Worm (Caenorhabditis elegans) whole organism, L4 larva: ENCODE measurements around the gene R07B1.13.

Experiments
- F10B5.3 ChIP-seq: sonication (generic microtip); optimal IDR thresholded peaks from 2 replicates; lab custom pipeline; 2016; ENCODE audit warnings: mild to moderate bottlenecking, missing genetic modification characterization, missing compliant biosample characterization
- F26F4.8 ChIP-seq: fragments of 200-800 bp; sonication (Bioruptor generic); conservative IDR thresholded peaks from 2 replicates; pipeline ENCODE4 v1.3.6; 2022; ENCODE audit warnings: missing genetic modification characterization, missing compliant biosample characterization
- Y105C5A.15 ChIP-seq: fragments of 200-800 bp; sonication (Bioruptor generic); IDR thresholded peaks from 2 replicates; pipeline ENCODE4 v1.3.6; 2022; ENCODE audit warnings: missing genetic modification characterization, missing compliant biosample characterization
- ZK337.2 ChIP-seq: fragments of 200-800 bp; sonication (Bioruptor generic); IDR thresholded peaks from 2 replicates; pipeline ENCODE4 v1.3.6; 2022; ENCODE audit warnings: missing genetic modification reagents, missing genetic modification characterization, missing compliant biosample characterization
- aha-1 ChIP-seq: fragments of 150-350 bp; peaks from one replicate; lab custom pipeline; 2014; ENCODE audit warnings: missing biosample characterization, missing genetic modification characterization
- ama-1 ChIP-seq: fragments of 150-350 bp; optimal IDR thresholded peaks from 2 replicates; lab custom pipeline; 2014; ENCODE audit warnings: inconsistent platforms, mixed read lengths
- ceh-20 ChIP-seq: fragments of 200-800 bp; sonication (Bioruptor generic); IDR thresholded peaks from 2 replicates; pipeline ENCODE4 v1.3.6; 2022; ENCODE audit warnings: missing genetic modification reagents, missing genetic modification characterization, missing compliant biosample characterization
- ces-1 ChIP-seq: fragments of 150-350 bp; sonication (generic microtip); optimal IDR thresholded peaks from 4 replicates; lab custom pipeline; 2014; ENCODE audit warnings: missing biosample characterization, missing genetic modification reagents, missing genetic modification characterization
- cey-2 ChIP-seq: sonication (generic microtip); optimal IDR thresholded peaks from 3 replicates; lab custom pipeline; 2017; ENCODE audit warnings: missing genetic modification characterization, mild to moderate bottlenecking, missing compliant biosample characterization, antibody characterized with exemption, borderline replicate concordance; ENCODE audit not compliant: insufficient read depth
- daf-16 ChIP-seq, 3 experiments: sonication (generic microtip); optimal IDR thresholded peaks; 2 replicates each; lab custom pipeline; 2016 to 2017; ENCODE audit warnings: missing genetic modification characterization in 3 of 3, missing genetic modification reagents in 3 of 3, mild to moderate bottlenecking in 2 of 3, missing compliant biosample characterization in 2 of 3, missing biosample characterization in 1 of 3, moderate library complexity in 1 of 3
- dpl-1 ChIP-seq: fragments of 150-350 bp; optimal IDR thresholded peaks from 2 replicates; lab custom pipeline; 2014; ENCODE audit warnings: missing biosample characterization, missing genetic modification reagents, missing genetic modification characterization
- duxl-1 ChIP-seq: sonication (generic microtip); optimal IDR thresholded peaks from 2 replicates; lab custom pipeline; 2016; ENCODE audit warnings: mild to moderate bottlenecking, missing genetic modification characterization, moderate library complexity, missing compliant biosample characterization; ENCODE audit not compliant: poor library complexity
- egl-27 ChIP-seq: sonication (generic microtip); optimal IDR thresholded peaks from 3 replicates; lab custom pipeline; 2017; ENCODE audit warnings: missing biosample characterization, missing genetic modification reagents, missing genetic modification characterization
- egl-43 ChIP-seq: fragments of 200-800 bp; sonication (Bioruptor generic); IDR thresholded peaks from 2 replicates; pipeline ENCODE4 v1.3.6; 2022; ENCODE audit warnings: missing genetic modification reagents, missing genetic modification characterization, missing compliant biosample characterization
- hlh-11 ChIP-seq: fragments of 200-800 bp; sonication (Bioruptor generic); optimal IDR thresholded peaks from 2 replicates; lab custom pipeline; 2018; ENCODE audit warnings: mild to moderate bottlenecking, missing genetic modification characterization, missing compliant biosample characterization
- hlh-30 ChIP-seq: sonication (generic microtip); optimal IDR thresholded peaks from 2 replicates; lab custom pipeline; 2017; ENCODE audit warnings: antibody characterized with exemption, mild to moderate bottlenecking, missing genetic modification characterization, missing compliant biosample characterization; ENCODE audit not compliant: insufficient read depth
- lin-1 ChIP-seq: fragments of 200-800 bp; sonication (Bioruptor generic); IDR thresholded peaks from 2 replicates; pipeline ENCODE4 v1.3.6; 2022; ENCODE audit warnings: missing genetic modification reagents, missing genetic modification characterization, missing compliant biosample characterization
- lin-13 ChIP-seq: fragments of 150-350 bp; optimal IDR thresholded peaks from 2 replicates; lab custom pipeline; 2014; ENCODE audit warnings: missing biosample characterization, missing genetic modification reagents, missing genetic modification characterization
- lin-39 ChIP-seq: fragments of 150-350 bp; optimal IDR thresholded peaks from 2 replicates; lab custom pipeline; 2014; ENCODE audit warnings: missing biosample characterization, missing genetic modification reagents, missing genetic modification characterization
- madf-9 ChIP-seq: fragments of 200-800 bp; sonication (Bioruptor generic); conservative IDR thresholded peaks from 2 replicates; pipeline ENCODE4 v1.3.6; 2022; ENCODE audit warnings: missing genetic modification reagents, missing genetic modification characterization, missing compliant biosample characterization
- nhr-11 ChIP-seq: fragments of 150-350 bp; optimal IDR thresholded peaks from 2 replicates; lab custom pipeline; 2014; ENCODE audit warnings: missing biosample characterization, missing genetic modification characterization
- nhr-111 ChIP-seq: fragments of 200-800 bp; sonication (Bioruptor generic); optimal IDR thresholded peaks from 2 replicates; lab custom pipeline; 2018; ENCODE audit warnings: mild to moderate bottlenecking, missing genetic modification characterization, missing compliant biosample characterization
- nhr-25 ChIP-seq: sonication (generic microtip); optimal IDR thresholded peaks from 2 replicates; lab custom pipeline; 2017; ENCODE audit warnings: missing genetic modification characterization, mild to moderate bottlenecking, missing compliant biosample characterization, antibody characterized with exemption, moderate library complexity, borderline replicate concordance; ENCODE audit not compliant: insufficient read depth
- nhr-41 ChIP-seq: fragments of 200-800 bp; sonication (Bioruptor generic); IDR thresholded peaks from 2 replicates; pipeline ENCODE4 v1.3.6; 2022; ENCODE audit warnings: missing genetic modification reagents, missing genetic modification characterization, missing compliant biosample characterization
- pqm-1 ChIP-seq: sonication (generic microtip); optimal IDR thresholded peaks from 2 replicates; lab custom pipeline; 2017; ENCODE audit warnings: missing biosample characterization, missing genetic modification characterization
- saeg-2 ChIP-seq: fragments of 200-800 bp; sonication (Bioruptor generic); IDR thresholded peaks from 2 replicates; pipeline ENCODE4 v1.3.6; 2022; ENCODE audit warnings: missing genetic modification reagents, missing genetic modification characterization, missing compliant biosample characterization
- sdz-12 ChIP-seq: fragments of 200-800 bp; sonication (Bioruptor generic); optimal IDR thresholded peaks from 2 replicates; lab custom pipeline; 2018; ENCODE audit warnings: mild to moderate bottlenecking, missing genetic modification characterization, missing compliant biosample characterization
- set-16 ChIP-seq: fragments of 200-800 bp; sonication (Bioruptor generic); IDR thresholded peaks from 2 replicates; pipeline ENCODE4 v1.3.6; 2022; ENCODE audit warnings: missing genetic modification reagents, missing genetic modification characterization, missing compliant biosample characterization
- snpc-4 ChIP-seq: fragments of 150-350 bp; optimal IDR thresholded peaks from 2 replicates; lab custom pipeline; 2014; ENCODE audit warnings: missing biosample characterization, missing genetic modification characterization
- spr-3 ChIP-seq: fragments of 200-800 bp; sonication (Bioruptor generic); optimal IDR thresholded peaks from 2 replicates; lab custom pipeline; 2018; ENCODE audit warnings: mild to moderate bottlenecking, missing genetic modification characterization, missing compliant biosample characterization
- tag-97 ChIP-seq: fragments of 200-800 bp; sonication (Bioruptor generic); IDR thresholded peaks from 2 replicates; pipeline ENCODE4 v1.3.6; 2022; ENCODE audit warnings: missing genetic modification characterization, missing compliant biosample characterization
- unc-62 ChIP-seq, 3 experiments: fragments of 150-350 bp in 1 of 3; sonication (generic microtip); optimal IDR thresholded peaks in 2 of 3; peaks in 1 of 3; 1 replicate in 1 of 3; 2 replicates in 2 of 3; lab custom pipeline; 2014 to 2017; ENCODE audit warnings: missing biosample characterization in 3 of 3, missing genetic modification characterization in 3 of 3, missing genetic modification reagents in 3 of 3, missing genotype in 1 of 3
- vab-7 ChIP-seq: fragments of 200-800 bp; sonication (Bioruptor generic); IDR thresholded peaks from 2 replicates; pipeline ENCODE4 v1.3.6; 2022; ENCODE audit warnings: missing genetic modification reagents, missing genetic modification characterization, missing compliant biosample characterization
- zag-1 ChIP-seq: fragments of 150-350 bp; optimal IDR thresholded peaks from 2 replicates; lab custom pipeline; 2014; ENCODE audit warnings: missing biosample characterization, missing genetic modification characterization
- zfp-3 ChIP-seq: fragments of 200-800 bp; sonication (Bioruptor generic); conservative IDR thresholded peaks from 2 replicates; pipeline ENCODE4 v1.3.6; 2022; ENCODE audit warnings: missing genetic modification reagents, missing genetic modification characterization, missing compliant biosample characterization

The R07B1.13 gene

ce11 chrX:9822606-9823264 lies 46.9 kb upstream of the R07B1.13 start (continued):
- TF ChIP-seq zfp-3 = no peak
- no peak for TF ChIP-seq egl-27 (tag; lab: Kevin White, UChicago)
- no peak for TF ChIP-seq egl-43 (GFP tag; lab: Robert Waterston, UW)
- TF ChIP-seq lin-13 (GFP tag; lab: Kevin White, UChicago) = no peak
- TF ChIP-seq snpc-4 (tag; lab: Kevin White, UChicago) = no peak
- TF ChIP-seq sdz-12 (GFP tag; lab: Kevin White, UChicago) = no peak
- TF ChIP-seq nhr-41 = no peak
- no peak for TF ChIP-seq spr-3
- TF ChIP-seq Y105C5A.15 = no peak
- TF ChIP-seq duxl-1 (tag; lab: Kevin White, UChicago) = no peak
- no peak for TF ChIP-seq madf-9 (GFP tag; lab: Robert Waterston, UW)
- no peak for TF ChIP-seq saeg-2 (GFP tag; lab: Robert Waterston, UW)
- no peak for TF ChIP-seq F10B5.3 (tag; lab: Kevin White, UChicago)
- no peak for TF ChIP-seq lin-1 (GFP tag; lab: Robert Waterston, UW)
- no peak for TF ChIP-seq vab-7
- TF ChIP-seq daf-16 (GFP tag; optimal IDR thresholded peaks at IDR 0.05; lab: Kevin White, UChicago) = no peak
- peak; percentile 77 for TF ChIP-seq daf-16 (tag; optimal IDR thresholded peaks at IDR 0.05; lab: Kevin White, UChicago)
- TF ChIP-seq dpl-1 (GFP tag; lab: Kevin White, UChicago) = peak; percentile 23
- no peak for TF ChIP-seq ZK337.2 (GFP tag; lab: Robert Waterston, UW)
- TF ChIP-seq set-16 (GFP tag; lab: Robert Waterston, UW) = no peak
- TF ChIP-seq nhr-25 = peak; percentile 59

ce11 chrX:9831215-9831614 lies 38.4 kb upstream of the R07B1.13 start, which contains the start of gene rrc-1:
Gene rrc-1, minus strand, starts transcription at chrX:9831288.
- peak in 1 of 2 experiments; percentile 70 for TF ChIP-seq unc-62 (GFP tag; optimal IDR thresholded peaks at IDR 0.05 in 1 of 2; lab: Kevin White, UChicago)
- TF ChIP-seq unc-62 (tag; optimal IDR thresholded peaks at IDR 0.05; lab: Kevin White, UChicago) = no peak
- TF ChIP-seq zfp-3 = no peak
- TF ChIP-seq ceh-20 (GFP tag; lab: Robert Waterston, UW) = 0 out of 2 replicates have a peak, but pooled peaks have one; percentile 16
- TF ChIP-seq set-16 (GFP tag; lab: Robert Waterston, UW) = no peak
- TF ChIP-seq lin-1 (GFP tag; lab: Robert Waterston, UW) = no peak
- TF ChIP-seq cey-2 (tag; lab: Kevin White, UChicago) = no peak
- TF ChIP-seq nhr-41 = no peak
- TF ChIP-seq pqm-1 (tag; lab: Kevin White, UChicago) = no peak
- TF ChIP-seq aha-1 = peak; percentile 94
- TF ChIP-seq, all 104 proteins: peak for 3

DNA sequence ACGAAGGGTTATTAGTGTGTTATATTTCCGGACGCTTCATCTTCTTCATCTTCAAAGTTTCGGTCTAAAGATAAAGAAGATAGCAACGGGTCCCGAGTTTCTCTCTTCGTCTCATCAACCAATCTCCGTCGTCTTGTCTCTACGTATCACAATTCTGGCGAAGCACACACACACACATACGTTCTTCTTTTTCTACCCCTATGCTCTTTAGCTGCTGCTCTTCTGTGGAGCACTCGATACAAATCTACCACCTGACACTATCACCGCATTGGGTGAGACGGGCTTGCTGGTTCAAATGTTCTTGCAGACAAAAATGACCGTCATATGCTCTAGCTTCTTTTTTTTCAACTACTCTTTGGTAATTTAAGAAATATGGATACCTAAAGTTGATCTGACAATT lies 37.3 kb upstream of the R07B1.13 start:
- TF ChIP-seq ces-1 (GFP tag; lab: Kevin White, UChicago) = no peak
- TF ChIP-seq nhr-41 = no peak
- no peak for TF ChIP-seq F26F4.8 (GFP tag; lab: Robert Waterston, UW)
- TF ChIP-seq ama-1 (lab: Kevin White, UChicago) = no peak
- TF ChIP-seq zag-1 (tag; lab: Kevin White, UChicago) = no peak
- TF ChIP-seq nhr-111 (GFP tag; lab: Kevin White, UChicago) = no peak
- no peak for TF ChIP-seq lin-39
- peak; percentile 14 for TF ChIP-seq aha-1
- TF ChIP-seq hlh-30 (tag; lab: Kevin White, UChicago) = peak; percentile 20
- TF ChIP-seq hlh-11 (tag; lab: Kevin White, UChicago) = peak; percentile 41
- peak; percentile 28 for TF ChIP-seq nhr-11
- TF ChIP-seq tag-97 (GFP tag; lab: Robert Waterston, UW) = no peak
